Worm (Caenorhabditis elegans) whole organism, young adult: ENCODE data around the gene M05D6.1.

Source experiments
- B0035.1 ChIP-seq: sonication (generic microtip); optimal IDR thresholded peaks from 2 replicates; lab custom pipeline; 2016; ENCODE audit warnings: missing genetic modification characterization, mild to moderate bottlenecking, missing compliant biosample characterization, missing genotype, missing genetic modification reagents
- F57A8.1 ChIP-seq: fragments of 200-800 bp; sonication (Bioruptor generic); optimal IDR thresholded peaks from 2 replicates; lab custom pipeline; 2018; ENCODE audit warnings: mild to moderate bottlenecking, missing genetic modification characterization, moderate library complexity, missing compliant biosample characterization
- athp-1 ChIP-seq: sonication (generic microtip); optimal IDR thresholded peaks from 2 replicates; lab custom pipeline; 2017; ENCODE audit warnings: mild to moderate bottlenecking, missing genetic modification characterization, missing compliant biosample characterization
- gei-17 ChIP-seq: fragments of 200-800 bp; sonication (Bioruptor generic); optimal IDR thresholded peaks from 2 replicates; lab custom pipeline; 2018; ENCODE audit warnings: mild to moderate bottlenecking, missing genetic modification characterization, missing compliant biosample characterization
- lin-54 ChIP-seq: fragments of 200-800 bp; sonication (Bioruptor generic); optimal IDR thresholded peaks from 2 replicates; lab custom pipeline; 2018; ENCODE audit warnings: mild to moderate bottlenecking, missing genetic modification characterization, missing compliant biosample characterization
- nfya-1 ChIP-seq: sonication (generic microtip); optimal IDR thresholded peaks from 2 replicates; lab custom pipeline; 2017; ENCODE audit warnings: antibody characterized with exemption, missing compliant biosample characterization, missing genetic modification characterization, borderline replicate concordance; ENCODE audit not compliant: insufficient read depth
- unc-62 ChIP-seq: fragments of 150-350 bp; optimal IDR thresholded peaks from 2 replicates; lab custom pipeline; 2014; ENCODE audit warnings: missing biosample characterization, missing genetic modification reagents, missing genetic modification characterization

DNA sequence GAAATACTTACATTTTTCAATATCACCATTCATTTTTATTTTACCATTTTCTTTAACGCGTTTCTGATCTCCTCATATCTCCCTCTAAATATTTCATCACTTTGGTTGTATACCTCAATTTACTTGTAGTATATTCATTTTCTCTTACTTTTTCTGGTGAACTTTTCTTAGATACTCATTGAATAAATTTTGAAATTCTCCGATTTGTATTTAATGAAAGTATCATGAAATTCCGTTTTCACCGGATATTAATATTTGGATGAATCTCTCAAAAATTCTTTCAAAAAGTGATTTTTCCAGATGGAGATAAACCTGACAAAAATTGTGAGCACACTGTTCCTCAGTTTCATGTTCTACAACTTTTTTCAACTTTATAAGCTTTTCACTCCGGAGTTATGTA is 43.0 kb upstream of the M05D6.1 start, which contains the start of gene T13H5.8:
- TF ChIP-seq F57A8.1 (GFP tag; lab: Kevin White, UChicago) (no peak), unc-62 (no peak), nfya-1 (tag; lab: Kevin White, UChicago) (no peak), lin-54 (GFP tag; lab: Kevin White, UChicago) (no peak), gei-17 (GFP tag; lab: Kevin White, UChicago) (no peak), athp-1 (tag; lab: Kevin White, UChicago) (no peak), B0035.1 (tag; lab: Kevin White, UChicago) (no peak)
